Worm (Caenorhabditis elegans) whole organism, L1 larva: ENCODE data around the gene meg-3.
"Not testable (repeated sequence)": the region's sequence is repeated elsewhere in the genome, so short reads cannot be mapped to it uniquely, and the experiment has no call there.

Experiments
- C04F5.9 ChIP-seq: sonication (generic microtip); optimal IDR thresholded peaks from 2 replicates; lab custom pipeline; 2016; ENCODE audit warnings: missing genetic modification characterization, missing compliant biosample characterization
- F16B12.6 ChIP-seq: fragments of 150-350 bp; optimal IDR thresholded peaks from 2 replicates; lab custom pipeline; 2014; ENCODE audit warnings: missing biosample characterization, missing genetic modification characterization
- blmp-1 ChIP-seq: fragments of 150-350 bp; optimal IDR thresholded peaks from 2 replicates; lab custom pipeline; 2014; ENCODE audit warnings: missing biosample characterization, missing genetic modification characterization
- ceh-63 ChIP-seq: fragments of 200-800 bp; sonication (Bioruptor generic); optimal IDR thresholded peaks from 2 replicates; lab custom pipeline; 2018; ENCODE audit warnings: mild to moderate bottlenecking, missing genetic modification characterization, missing compliant biosample characterization
- ceh-8 ChIP-seq: fragments of 200-800 bp; sonication (Bioruptor generic); optimal IDR thresholded peaks from 2 replicates; lab custom pipeline; 2018; ENCODE audit warnings: mild to moderate bottlenecking, missing genetic modification characterization, moderate library complexity, missing compliant biosample characterization
- ceh-82 ChIP-seq, 3 experiments: fragments of 150-350 bp in 1 of 3; sonication (generic microtip) in 2 of 3; optimal IDR thresholded peaks; 2 replicates each; lab custom pipeline; 2014 to 2017; ENCODE audit warnings: missing biosample characterization in 3 of 3, missing genetic modification characterization in 3 of 3
- efl-3 ChIP-seq: fragments of 200-800 bp; sonication (Bioruptor generic); optimal IDR thresholded peaks from 2 replicates; lab custom pipeline; 2018; ENCODE audit warnings: mild to moderate bottlenecking, missing genetic modification characterization, missing compliant biosample characterization
- egl-27 ChIP-seq, 2 experiments: fragments of 150-350 bp in 1 of 2; sonication (generic microtip); optimal IDR thresholded peaks; 3 replicates each; lab custom pipeline; 2017 to 2018; ENCODE audit warnings: missing biosample characterization in 2 of 2, missing genetic modification characterization in 2 of 2, missing genetic modification reagents in 2 of 2
- elt-2 ChIP-seq: sonication (generic microtip); optimal IDR thresholded peaks from 2 replicates; lab custom pipeline; 2016; ENCODE audit warnings: missing genetic modification characterization, mild to moderate bottlenecking, inconsistent platforms, missing compliant biosample characterization, missing genetic modification reagents
- elt-3 ChIP-seq, 6 experiments: fragments of 150-350 bp in 1 of 6; sonication (generic microtip); optimal IDR thresholded peaks; 2 replicates each; lab custom pipeline; 2017 to 2018; ENCODE audit warnings: missing biosample characterization in 6 of 6, missing genetic modification characterization in 6 of 6, inconsistent platforms in 1 of 6
- ets-5 ChIP-seq: fragments of 200-800 bp; sonication (Bioruptor generic); IDR thresholded peaks from 2 replicates; pipeline ENCODE4 v1.3.6; 2022; ENCODE audit warnings: missing genetic modification characterization, missing compliant biosample characterization
- fkh-4 ChIP-seq: sonication (generic microtip); optimal IDR thresholded peaks from 2 replicates; lab custom pipeline; 2016; ENCODE audit warnings: missing compliant biosample characterization, missing genetic modification characterization, borderline replicate concordance
- fkh-8 ChIP-seq: sonication (generic microtip); optimal IDR thresholded peaks from 2 replicates; lab custom pipeline; 2016; ENCODE audit warnings: mild to moderate bottlenecking, missing genetic modification characterization, missing compliant biosample characterization
- fos-1 ChIP-seq: fragments of 150-350 bp; optimal IDR thresholded peaks from 2 replicates; lab custom pipeline; 2014; ENCODE audit warnings: missing biosample characterization, missing genetic modification characterization
- grh-1 ChIP-seq: fragments of 200-800 bp; sonication (Bioruptor generic); IDR thresholded peaks from 2 replicates; pipeline ENCODE4 v1.3.6; 2022; ENCODE audit warnings: missing genetic modification reagents, missing genetic modification characterization, missing compliant biosample characterization
- isw-1 ChIP-seq: fragments of 200-800 bp; sonication (Bioruptor generic); IDR thresholded peaks from 2 replicates; pipeline ENCODE4 v1.3.6; 2022; ENCODE audit warnings: missing genetic modification characterization, missing compliant biosample characterization
- jun-1 ChIP-seq: fragments of 150-350 bp; optimal IDR thresholded peaks from 2 replicates; lab custom pipeline; 2014; ENCODE audit warnings: missing biosample characterization, missing genetic modification reagents, missing genetic modification characterization
- lin-35 ChIP-seq, 2 experiments: fragments of 150-350 bp; optimal IDR thresholded peaks; 2 replicates each; lab custom pipeline; 2014; ENCODE audit warnings: missing biosample characterization in 2 of 2, missing genetic modification characterization in 2 of 2, missing genetic modification reagents in 2 of 2
- mef-2 ChIP-seq: fragments of 150-350 bp; optimal IDR thresholded peaks from 2 replicates; lab custom pipeline; 2014; ENCODE audit warnings: missing biosample characterization, missing genetic modification characterization
- nhr-12 ChIP-seq: sonication (generic microtip); optimal IDR thresholded peaks from 2 replicates; lab custom pipeline; 2017; ENCODE audit warnings: missing biosample characterization, missing genetic modification characterization
- nhr-19 ChIP-seq: fragments of 200-800 bp; sonication (Bioruptor generic); conservative IDR thresholded peaks from 2 replicates; pipeline ENCODE4 v1.3.6; 2022; ENCODE audit warnings: missing genetic modification characterization, missing compliant biosample characterization
- nhr-20 ChIP-seq: sonication (generic microtip); optimal IDR thresholded peaks from 2 replicates; lab custom pipeline; 2016; ENCODE audit warnings: mild to moderate bottlenecking, missing genetic modification characterization, missing compliant biosample characterization
- nhr-28 ChIP-seq: fragments of 150-350 bp; optimal IDR thresholded peaks from 2 replicates; lab custom pipeline; 2014; ENCODE audit warnings: missing biosample characterization, missing genetic modification characterization
- nhr-71 ChIP-seq: sonication (generic microtip); optimal IDR thresholded peaks from 2 replicates; lab custom pipeline; 2016; ENCODE audit warnings: mild to moderate bottlenecking, missing genetic modification characterization, moderate library complexity, missing compliant biosample characterization
- nhr-90 ChIP-seq: sonication (generic microtip); optimal IDR thresholded peaks from 2 replicates; lab custom pipeline; 2016; ENCODE audit warnings: mild to moderate bottlenecking, missing genetic modification characterization, missing compliant biosample characterization; ENCODE audit not compliant: poor library complexity
- pag-3 ChIP-seq: sonication (generic microtip); optimal IDR thresholded peaks from 2 replicates; lab custom pipeline; 2017; ENCODE audit warnings: missing genetic modification characterization, mild to moderate bottlenecking, missing compliant biosample characterization, antibody characterized with exemption, borderline replicate concordance; ENCODE audit not compliant: insufficient read depth
- pax-3 ChIP-seq: fragments of 200-800 bp; sonication (Bioruptor generic); optimal IDR thresholded peaks from 2 replicates; lab custom pipeline; 2018; ENCODE audit warnings: mild to moderate bottlenecking, missing genetic modification characterization, moderate library complexity, missing compliant biosample characterization
- pqm-1 ChIP-seq: sonication (generic microtip); optimal IDR thresholded peaks from 3 replicates; lab custom pipeline; 2017; ENCODE audit warnings: missing biosample characterization, missing genetic modification characterization
- rnt-1 ChIP-seq: sonication (generic microtip); optimal IDR thresholded peaks from 2 replicates; lab custom pipeline; 2016; ENCODE audit warnings: mild to moderate bottlenecking, missing genetic modification characterization, moderate library complexity, missing compliant biosample characterization
- skn-1 ChIP-seq: fragments of 150-350 bp; optimal IDR thresholded peaks from 2 replicates; lab custom pipeline; 2014; ENCODE audit warnings: missing biosample characterization, missing genetic modification characterization
- snu-23 ChIP-seq: sonication (generic microtip); optimal IDR thresholded peaks from 2 replicates; lab custom pipeline; 2016; ENCODE audit warnings: missing genetic modification characterization, missing compliant biosample characterization
- sox-4 ChIP-seq: sonication (generic microtip); optimal IDR thresholded peaks from 2 replicates; lab custom pipeline; 2016; ENCODE audit warnings: missing genetic modification characterization, missing compliant biosample characterization
- tbx-2 ChIP-seq: sonication (generic microtip); optimal IDR thresholded peaks from 2 replicates; lab custom pipeline; 2016; ENCODE audit warnings: missing genetic modification characterization, missing compliant biosample characterization
- unc-130 ChIP-seq: fragments of 150-350 bp; optimal IDR thresholded peaks from 2 replicates; lab custom pipeline; 2017; ENCODE audit warnings: missing biosample characterization, missing genetic modification characterization, inconsistent platforms
- unc-30 ChIP-seq: sonication (generic microtip); optimal IDR thresholded peaks from 2 replicates; lab custom pipeline; 2017; ENCODE audit warnings: missing biosample characterization, missing genetic modification characterization
- unc-98 ChIP-seq: fragments of 200-800 bp; sonication (Bioruptor generic); IDR thresholded peaks from 2 replicates; pipeline ENCODE4 v1.3.6; 2022; ENCODE audit warnings: missing genetic modification characterization, missing compliant biosample characterization
- zag-1 ChIP-seq: fragments of 150-350 bp; optimal IDR thresholded peaks from 2 replicates; lab custom pipeline; 2014; ENCODE audit warnings: missing biosample characterization, missing genetic modification characterization
- zip-4 ChIP-seq: fragments of 200-800 bp; sonication (Bioruptor generic); optimal IDR thresholded peaks from 2 replicates; lab custom pipeline; 2018; ENCODE audit warnings: mild to moderate bottlenecking, missing genetic modification characterization, moderate library complexity, missing compliant biosample characterization

Gene meg-3

ce11 chrX:2026342-2026741, 36.9 kb upstream of the meg-3 start, which contains the start of gene Y102A11A.2:
Y102A11A.2 (plus strand) TSS chrX:2026642.
- not testable (repeated sequence) for TF ChIP-seq ceh-82 (tag; optimal IDR thresholded peaks at IDR 0.05; lab: Kevin White, UChicago); blmp-1 (tag; lab: Kevin White, UChicago); unc-130 (tag; lab: Kevin White, UChicago)

DNA sequence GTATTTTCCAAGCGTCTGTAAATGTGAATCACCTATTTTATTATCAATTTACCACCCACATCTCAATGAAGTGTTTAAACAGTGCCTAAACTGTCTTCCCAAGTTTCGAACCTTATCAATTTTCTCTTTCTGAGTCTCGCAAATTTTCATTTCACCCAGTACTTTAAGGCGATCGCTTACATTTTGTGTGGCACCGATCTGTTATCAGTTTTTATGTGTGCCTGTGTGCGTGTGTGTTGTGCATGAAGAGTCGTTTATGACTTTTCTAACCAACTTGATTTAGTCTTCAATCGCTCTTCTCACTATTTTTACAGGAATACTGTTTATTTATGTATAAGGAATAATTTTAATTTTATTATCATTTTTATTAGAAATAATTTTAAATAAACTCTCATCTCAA, 36.0 kb upstream of the meg-3 start:
- TF ChIP-seq elt-2 = peak; percentile 17

ce11 chrX:2021558-2021957, 32.2 kb upstream of the meg-3 start:
- TF ChIP-seq lin-35 (GFP tag; optimal IDR thresholded peaks at IDR 0.05; lab: Kevin White, UChicago) = peak in 1 of 2 experiments; percentile 31
- TF ChIP-seq efl-3 (GFP tag; lab: Kevin White, UChicago) = no peak
- TF ChIP-seq unc-98 (GFP tag; lab: Robert Waterston, UW) = no peak
- no peak for TF ChIP-seq sox-4 (tag; lab: Kevin White, UChicago)
- no peak for TF ChIP-seq jun-1 (tag; lab: Kevin White, UChicago)
- TF ChIP-seq rnt-1 (tag; lab: Kevin White, UChicago) = no peak
- TF ChIP-seq ceh-8 (GFP tag; lab: Kevin White, UChicago) = no peak
- no peak for TF ChIP-seq nhr-28 (tag; lab: Kevin White, UChicago)
- no peak for TF ChIP-seq unc-30
- no peak for TF ChIP-seq fos-1 (tag; lab: Kevin White, UChicago)
- TF ChIP-seq snu-23 (GFP tag; lab: Kevin White, UChicago) = no peak
- TF ChIP-seq isw-1 (GFP tag; lab: Robert Waterston, UW) = no peak
- TF ChIP-seq zag-1 (tag; lab: Kevin White, UChicago) = no peak
- no peak for TF ChIP-seq nhr-19 (GFP tag; lab: Robert Waterston, UW)
- TF ChIP-seq elt-3 (tag; optimal IDR thresholded peaks at IDR 0.05; lab: Kevin White, UChicago) = no peak
- no peak for TF ChIP-seq skn-1 (tag; lab: Kevin White, UChicago)
- peak; percentile 51 for TF ChIP-seq elt-2
- no peak for TF ChIP-seq ceh-63 (GFP tag; lab: Kevin White, UChicago)
- TF ChIP-seq nhr-71 (tag; lab: Kevin White, UChicago) = peak; percentile 4
- no peak for TF ChIP-seq tbx-2 (tag; lab: Kevin White, UChicago)
- TF ChIP-seq nhr-12 = no peak
- no peak for TF ChIP-seq ceh-82 (tag; optimal IDR thresholded peaks at IDR 0.05; lab: Kevin White, UChicago)
- TF ChIP-seq grh-1 (GFP tag; lab: Robert Waterston, UW) = no peak
- no peak for TF ChIP-seq F16B12.6 (tag; lab: Kevin White, UChicago)
- no peak for TF ChIP-seq egl-27 (tag; optimal IDR thresholded peaks at IDR 0.05; lab: Kevin White, UChicago)
- TF ChIP-seq pax-3 (tag; lab: Kevin White, UChicago) = no peak
- TF ChIP-seq mef-2 = no peak

DNA sequence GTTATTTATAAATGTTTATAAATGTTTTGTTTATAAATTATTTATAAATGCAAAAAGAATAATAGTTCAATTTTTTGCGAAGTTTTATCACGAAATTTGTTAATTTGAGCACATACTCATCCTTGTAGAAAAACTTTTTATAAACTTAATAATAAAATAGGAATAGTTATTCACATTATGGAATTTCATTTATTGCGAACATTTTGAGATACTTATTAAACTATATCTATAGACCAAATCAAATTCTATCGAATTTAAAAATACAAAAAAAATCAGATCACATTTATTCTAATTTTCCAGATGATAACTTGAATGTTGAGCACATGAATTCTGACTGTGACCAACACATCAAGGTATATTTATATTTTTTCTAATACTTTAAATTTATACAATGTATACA, 29.4 kb upstream of the meg-3 start, which contains the start of gene Y102A11A.3:
Gene Y102A11A.3 (plus strand): TSS at position 301 of the 400 bp plus-strand sequence.
- TF ChIP-seq C04F5.9 (tag; lab: Kevin White, UChicago) (no peak), fos-1 (tag; lab: Kevin White, UChicago) (no peak), zip-4 (no peak), pqm-1 (tag; lab: Kevin White, UChicago) (no peak), pax-3 (tag; lab: Kevin White, UChicago) (no peak), nhr-12 (no peak), fkh-8 (tag; lab: Kevin White, UChicago) (no peak), pag-3 (no peak), nhr-90 (tag; lab: Kevin White, UChicago) (no peak), zag-1 (tag; lab: Kevin White, UChicago) (no peak), blmp-1 (tag; lab: Kevin White, UChicago) (no peak), efl-3 (GFP tag; lab: Kevin White, UChicago) (no peak), nhr-20 (tag; lab: Kevin White, UChicago) (no peak), fkh-4 (tag; lab: Kevin White, UChicago) (no peak), ets-5 (GFP tag; lab: Robert Waterston, UW) (no peak)
